Worm (Caenorhabditis elegans) whole organism, L3 larva: Measurements from ENCODE around the gene ugt-61.

Source experiments
- R02D3.7 ChIP-seq: fragments of 150-350 bp; optimal IDR thresholded peaks from 2 replicates; lab custom pipeline; 2014; ENCODE audit warnings: missing biosample characterization, missing genetic modification characterization
- ZK546.5 ChIP-seq: sonication (generic microtip); optimal IDR thresholded peaks from 2 replicates; lab custom pipeline; 2017; ENCODE audit warnings: missing biosample characterization, missing genetic modification characterization
- ceh-28 ChIP-seq: fragments of 150-350 bp; optimal IDR thresholded peaks from 2 replicates; lab custom pipeline; 2014; ENCODE audit warnings: missing biosample characterization, missing genetic modification reagents, missing genetic modification characterization
- ceh-82 ChIP-seq: fragments of 150-350 bp; optimal IDR thresholded peaks from 2 replicates; lab custom pipeline; 2014; ENCODE audit warnings: missing biosample characterization, missing genetic modification characterization
- ceh-9 ChIP-seq: sonication (generic microtip); optimal IDR thresholded peaks from 2 replicates; lab custom pipeline; 2018; ENCODE audit warnings: missing biosample characterization, missing genetic modification characterization
- egl-27 ChIP-seq: sonication (generic microtip); optimal IDR thresholded peaks from 4 replicates; lab custom pipeline; 2017; ENCODE audit warnings: missing biosample characterization, missing genetic modification reagents, missing genetic modification characterization
- egl-5 ChIP-seq: fragments of 150-350 bp; optimal IDR thresholded peaks from 2 replicates; lab custom pipeline; 2017; ENCODE audit warnings: missing biosample characterization, missing genetic modification reagents, missing genetic modification characterization, inconsistent platforms
- elt-2 ChIP-seq: sonication (generic microtip); optimal IDR thresholded peaks from 2 replicates; lab custom pipeline; 2016; ENCODE audit warnings: missing genetic modification reagents, mild to moderate bottlenecking, missing genetic modification characterization, missing compliant biosample characterization
- fkh-10 ChIP-seq: sonication (generic microtip); optimal IDR thresholded peaks from 2 replicates; lab custom pipeline; 2017; ENCODE audit warnings: missing biosample characterization, missing genetic modification reagents, missing genetic modification characterization
- fkh-2 ChIP-seq: fragments of 150-350 bp; optimal IDR thresholded peaks from 2 replicates; lab custom pipeline; 2014; ENCODE audit warnings: missing biosample characterization, missing genetic modification reagents, missing genetic modification characterization
- jun-1 ChIP-seq: fragments of 150-350 bp; optimal IDR thresholded peaks from 2 replicates; lab custom pipeline; 2014; ENCODE audit warnings: missing biosample characterization, missing genetic modification reagents, missing genetic modification characterization
- lin-39 ChIP-seq: fragments of 150-350 bp; optimal IDR thresholded peaks from 2 replicates; lab custom pipeline; 2018; ENCODE audit warnings: missing biosample characterization, missing genetic modification reagents, missing genetic modification characterization
- lsy-12 ChIP-seq: sonication (generic microtip); optimal IDR thresholded peaks from 2 replicates; lab custom pipeline; 2016; ENCODE audit warnings: mild to moderate bottlenecking, missing genetic modification characterization, missing compliant biosample characterization
- mdl-1 ChIP-seq: fragments of 150-350 bp; optimal IDR thresholded peaks from 2 replicates; lab custom pipeline; 2014; ENCODE audit warnings: missing biosample characterization, missing genetic modification characterization
- mml-1 ChIP-seq: fragments of 150-350 bp; sonication (generic microtip); optimal IDR thresholded peaks from 3 replicates; lab custom pipeline; 2014; ENCODE audit warnings: missing biosample characterization, missing genetic modification characterization
- nfya-1 ChIP-seq: sonication (generic microtip); optimal IDR thresholded peaks from 2 replicates; lab custom pipeline; 2017; ENCODE audit warnings: missing genetic modification characterization, mild to moderate bottlenecking, missing compliant biosample characterization, antibody characterized with exemption, moderate library complexity; ENCODE audit not compliant: insufficient read depth
- nhr-23 ChIP-seq: fragments of 150-350 bp; optimal IDR thresholded peaks from 2 replicates; lab custom pipeline; 2014; ENCODE audit warnings: missing biosample characterization, missing genetic modification reagents, missing genetic modification characterization
- nhr-237 ChIP-seq: fragments of 150-350 bp; optimal IDR thresholded peaks from 2 replicates; lab custom pipeline; 2014; ENCODE audit warnings: missing biosample characterization, missing genetic modification characterization
- nhr-25 ChIP-seq: sonication (generic microtip); optimal IDR thresholded peaks from 2 replicates; lab custom pipeline; 2017; ENCODE audit warnings: missing biosample characterization, missing genetic modification characterization
- nhr-28 ChIP-seq: fragments of 150-350 bp; optimal IDR thresholded peaks from 2 replicates; lab custom pipeline; 2014; ENCODE audit warnings: missing biosample characterization, missing genetic modification characterization
- nhr-77 ChIP-seq: fragments of 150-350 bp; optimal IDR thresholded peaks from 2 replicates; lab custom pipeline; 2014; ENCODE audit warnings: missing biosample characterization, missing genetic modification characterization
- pha-4 ChIP-seq: fragments of 150-350 bp; optimal IDR thresholded peaks from 2 replicates; lab custom pipeline; 2014; ENCODE audit warnings: missing biosample characterization, missing genetic modification reagents, missing genetic modification characterization
- pqm-1 ChIP-seq: fragments of 150-350 bp; optimal IDR thresholded peaks from 2 replicates; lab custom pipeline; 2017; ENCODE audit warnings: missing biosample characterization, missing genetic modification characterization, inconsistent platforms
- snpc-4 ChIP-seq: fragments of 150-350 bp; optimal IDR thresholded peaks from 2 replicates; lab custom pipeline; 2014; ENCODE audit warnings: missing biosample characterization, missing genetic modification characterization
- tbx-2 ChIP-seq: sonication (generic microtip); optimal IDR thresholded peaks from 2 replicates; lab custom pipeline; 2016; ENCODE audit warnings: mild to moderate bottlenecking, missing genetic modification characterization, missing compliant biosample characterization
- unc-39 ChIP-seq: sonication (generic microtip); optimal IDR thresholded peaks from 4 replicates; lab custom pipeline; 2017; ENCODE audit warnings: missing biosample characterization, missing genetic modification characterization
- zag-1 ChIP-seq: fragments of 150-350 bp; optimal IDR thresholded peaks from 2 replicates; lab custom pipeline; 2014; ENCODE audit warnings: missing biosample characterization, missing genetic modification characterization
- ztf-4 ChIP-seq: fragments of 150-350 bp; optimal IDR thresholded peaks from 2 replicates; lab custom pipeline; 2014; ENCODE audit warnings: missing biosample characterization, missing genetic modification characterization

ugt-61 gene

ce11 chrV:4710464-4710863 is 31.8 kb upstream of the ugt-61 start, which contains the start of gene oac-24:
TSS of gene oac-24 (plus strand) at chrV:4710764.
- TF ChIP-seq pha-4, result no peak
- TF ChIP-seq zag-1 (tag; lab: Kevin White, UChicago), result no peak
- no peak for TF ChIP-seq unc-39 (tag; lab: Kevin White, UChicago)
- no peak for TF ChIP-seq lsy-12 (tag; lab: Kevin White, UChicago)
- no peak for TF ChIP-seq ceh-28 (tag; lab: Kevin White, UChicago)
- TF ChIP-seq ZK546.5 (tag; lab: Kevin White, UChicago), result no peak
- no peak for TF ChIP-seq nfya-1 (tag; lab: Kevin White, UChicago)
- TF ChIP-seq R02D3.7 (tag; lab: Kevin White, UChicago), result no peak
- TF ChIP-seq fkh-2 (tag; lab: Kevin White, UChicago), result no peak

- peak; percentile 78 for TF ChIP-seq elt-2 (tag; lab: Kevin White, UChicago)
- no peak for TF ChIP-seq nhr-23 (tag; lab: Kevin White, UChicago)
- TF ChIP-seq snpc-4 (tag; lab: Kevin White, UChicago), result no peak
- TF ChIP-seq nhr-77 (tag; lab: Kevin White, UChicago), result no peak
- TF ChIP-seq pqm-1, result peak; percentile 50
- TF ChIP-seq, all 47 proteins: peak for 2
These were observed 22.3 kb upstream of the ugt-61 start, which contains the start of gene prx-6 for ce11 chrV:4719965-4720364. TSS of gene prx-6 (minus strand) at chrV:4720093.

ce11 chrV:4720884-4721464 is 21.2 kb upstream of the ugt-61 start:
- TF ChIP-seq R02D3.7 (tag; lab: Kevin White, UChicago) (no peak), elt-2 (tag; lab: Kevin White, UChicago) (peak; percentile 83), pqm-1 (peak; percentile 86), pha-4 (peak; percentile 16)

- TF ChIP-seq mdl-1 (tag; lab: Kevin White, UChicago) (no peak), ZK546.5 (tag; lab: Kevin White, UChicago) (no peak), fkh-2 (tag; lab: Kevin White, UChicago) (no peak), ztf-4 (tag; lab: Kevin White, UChicago) (no peak), jun-1 (tag; lab: Kevin White, UChicago) (no peak), snpc-4 (tag; lab: Kevin White, UChicago) (no peak), lin-39 (no peak), tbx-2 (tag; lab: Kevin White, UChicago) (no peak), nhr-25 (tag; lab: Kevin White, UChicago) (no peak)
These were observed 19.9 kb upstream of the ugt-61 start, which contains the start of gene F39G3.5 for ce11 chrV:4722314-4722713. TSS of gene F39G3.5 (plus strand) at chrV:4722614.

ce11 chrV:4724453-4724852 is 17.8 kb upstream of the ugt-61 start, which contains the start of gene F39G3.4:
TSS of gene F39G3.4 (plus strand) at chrV:4724753.
- no peak for TF ChIP-seq ceh-9 (tag; lab: Kevin White, UChicago)
- no peak for TF ChIP-seq fkh-10 (GFP tag; lab: Kevin White, UChicago)
- TF ChIP-seq nfya-1 (tag; lab: Kevin White, UChicago), result no peak
- no peak for TF ChIP-seq nhr-23 (tag; lab: Kevin White, UChicago)
- no peak for TF ChIP-seq jun-1 (tag; lab: Kevin White, UChicago)
- no peak for TF ChIP-seq mml-1 (tag; lab: Kevin White, UChicago)
- no peak for TF ChIP-seq nhr-77 (tag; lab: Kevin White, UChicago)
- TF ChIP-seq elt-2 (tag; lab: Kevin White, UChicago), result no peak
- TF ChIP-seq nhr-28 (tag; lab: Kevin White, UChicago), result no peak
- no peak for TF ChIP-seq ceh-82 (tag; lab: Kevin White, UChicago)
- no peak for TF ChIP-seq ceh-28 (tag; lab: Kevin White, UChicago)
- TF ChIP-seq tbx-2 (tag; lab: Kevin White, UChicago), result no peak

ce11 chrV:4730075-4730474 is 12.1 kb upstream of the ugt-61 start, which contains the start of gene tig-2:
TSS of gene tig-2 (minus strand) at chrV:4730161.
- TF ChIP-seq nfya-1 (tag; lab: Kevin White, UChicago) (peak; percentile 27), egl-5 (tag; lab: Kevin White, UChicago) (no peak), egl-27 (no peak), tbx-2 (tag; lab: Kevin White, UChicago) (no peak), nhr-237 (tag; lab: Kevin White, UChicago) (no peak), ceh-28 (tag; lab: Kevin White, UChicago) (no peak), zag-1 (tag; lab: Kevin White, UChicago) (no peak), mdl-1 (tag; lab: Kevin White, UChicago) (no peak), fkh-2 (tag; lab: Kevin White, UChicago) (no peak), lin-39 (peak; percentile 36), unc-39 (tag; lab: Kevin White, UChicago) (no peak)
